Fruit fly (Drosophila melanogaster) whole organism, embryonic: ENCODE data around the gene MED18.

Experiments
- Adf1 ChIP-seq: fragments of 200-800 bp; sonication (Bioruptor generic); IDR thresholded peaks from 2 replicates; pipeline ENCODE4 v1.3.6; 2022; ENCODE audit warnings: missing biosample characterization, missing genetic modification characterization
- Aef1 ChIP-seq: fragments of 200-800 bp; sonication (Bioruptor generic); IDR thresholded peaks from 3 replicates; pipeline ENCODE4 v1.3.6; 2022; ENCODE audit warnings: missing biosample characterization, missing genetic modification characterization
- Atf-2 ChIP-seq: fragments of 200-800 bp; sonication (Bioruptor generic); optimal IDR thresholded peaks from 2 replicates; lab custom pipeline; 2016; ENCODE audit warnings: missing biosample characterization, missing genetic modification characterization
- CG11560 ChIP-seq: fragments of 200-800 bp; sonication (Bioruptor generic); IDR thresholded peaks from 3 replicates; pipeline ENCODE4 v1.3.6; 2022; ENCODE audit warnings: missing biosample characterization, missing genetic modification characterization
- CG12769 ChIP-seq: fragments of 200-800 bp; sonication (Bioruptor generic); optimal IDR thresholded peaks from 2 replicates; lab custom pipeline; 2019; ENCODE audit warnings: missing biosample characterization, mild to moderate bottlenecking, missing genetic modification characterization, moderate library complexity
- CG13624 ChIP-seq: fragments of 200-800 bp; sonication (Bioruptor generic); optimal IDR thresholded peaks from 2 replicates; lab custom pipeline; 2016; ENCODE audit warnings: missing biosample characterization, missing genetic modification characterization
- CG13775 ChIP-seq: fragments of 200-800 bp; sonication (Bioruptor generic); optimal IDR thresholded peaks from 3 replicates; lab custom pipeline; 2017; ENCODE audit warnings: missing biosample characterization, mild to moderate bottlenecking, missing genetic modification characterization
- CG2202 ChIP-seq: fragments of 200-800 bp; sonication (Bioruptor generic); optimal IDR thresholded peaks from 2 replicates; lab custom pipeline; 2018; ENCODE audit warnings: missing biosample characterization, mild to moderate bottlenecking, missing genetic modification characterization
- CG31441 ChIP-seq: fragments of 200-800 bp; sonication (Bioruptor generic); IDR thresholded peaks from 2 replicates; pipeline ENCODE4 v1.3.6; 2022; ENCODE audit warnings: missing biosample characterization, missing genetic modification characterization
- CG4424 ChIP-seq: fragments of 200-800 bp; sonication (Bioruptor generic); optimal IDR thresholded peaks from 3 replicates; lab custom pipeline; 2016; ENCODE audit warnings: missing biosample characterization, missing genetic modification characterization
- CG5245 ChIP-seq: fragments of 200-800 bp; sonication (Bioruptor generic); optimal IDR thresholded peaks from 3 replicates; lab custom pipeline; 2016; ENCODE audit warnings: missing biosample characterization, missing genetic modification characterization
- CG8281 ChIP-seq: fragments of 200-800 bp; sonication (Bioruptor generic); optimal IDR thresholded peaks from 2 replicates; lab custom pipeline; 2018; ENCODE audit warnings: missing biosample characterization, mild to moderate bottlenecking, missing genetic modification characterization, moderate library complexity
- CG9727 ChIP-seq: fragments of 200-800 bp; sonication (Bioruptor generic); optimal IDR thresholded peaks from 3 replicates; lab custom pipeline; 2017; ENCODE audit warnings: missing biosample characterization, mild to moderate bottlenecking, missing genetic modification characterization
- Dip2 ChIP-seq: fragments of 200-800 bp; sonication (Bioruptor generic); IDR thresholded peaks from 2 replicates; pipeline ENCODE4 v1.3.6; 2022; ENCODE audit warnings: missing biosample characterization, missing genetic modification characterization
- Doc3 ChIP-seq: fragments of 200-800 bp; sonication (Bioruptor generic); IDR thresholded peaks from 3 replicates; pipeline ENCODE4 v1.3.6; 2022; ENCODE audit warnings: missing biosample characterization, missing genetic modification characterization; ENCODE audit not compliant: partially characterized antibody
- Drgx ChIP-seq: fragments of 200-800 bp; sonication (Bioruptor generic); IDR thresholded peaks from 2 replicates; pipeline ENCODE4 v1.3.6; 2022; ENCODE audit warnings: missing biosample characterization, missing genetic modification characterization
- E2f1 ChIP-seq: fragments of 200-800 bp; sonication (Bioruptor generic); IDR thresholded peaks from 2 replicates; pipeline ENCODE4 v1.3.6; 2022; ENCODE audit warnings: missing biosample characterization, missing genetic modification characterization
- Elba2 ChIP-seq: fragments of 200-800 bp; sonication (Bioruptor generic); optimal IDR thresholded peaks from 3 replicates; lab custom pipeline; 2016; ENCODE audit warnings: missing biosample characterization, missing genetic modification characterization
- Gsc ChIP-seq: fragments of 200-800 bp; sonication (Bioruptor generic); IDR thresholded peaks from 2 replicates; pipeline ENCODE4 v1.3.6; 2022; ENCODE audit warnings: missing biosample characterization, missing genetic modification characterization
- Hmx ChIP-seq: fragments of 200-800 bp; sonication (Bioruptor generic); optimal IDR thresholded peaks from 2 replicates; lab custom pipeline; 2016; ENCODE audit warnings: missing biosample characterization, missing genetic modification characterization
- NC2β ChIP-seq: fragments of 200-800 bp; sonication (Bioruptor generic); optimal IDR thresholded peaks from 2 replicates; lab custom pipeline; 2016; ENCODE audit warnings: missing biosample characterization, missing genetic modification characterization
- Spps ChIP-seq: fragments of 200-800 bp; sonication (Bioruptor generic); optimal IDR thresholded peaks from 2 replicates; lab custom pipeline; 2018; ENCODE audit warnings: missing biosample characterization, mild to moderate bottlenecking, missing genetic modification characterization
- Taf1 ChIP-seq: fragments of 200-800 bp; sonication (Bioruptor generic); IDR thresholded peaks from 2 replicates; pipeline ENCODE4 v1.3.6; 2022; ENCODE audit warnings: missing biosample characterization, missing genetic modification characterization
- Xrp1 ChIP-seq: fragments of 200-800 bp; sonication (Bioruptor generic); IDR thresholded peaks from 2 replicates; pipeline ENCODE4 v1.3.6; 2022; ENCODE audit warnings: missing biosample characterization, missing genetic modification characterization
- YL-1 ChIP-seq: fragments of 200-800 bp; sonication (Bioruptor generic); optimal IDR thresholded peaks from 3 replicates; lab custom pipeline; 2017; ENCODE audit warnings: missing biosample characterization, mild to moderate bottlenecking, missing genetic modification characterization
- al ChIP-seq: fragments of 200-800 bp; sonication (Bioruptor generic); IDR thresholded peaks from 2 replicates; pipeline ENCODE4 v1.3.6; 2022; ENCODE audit warnings: missing biosample characterization, missing genetic modification characterization
- bigmax ChIP-seq: fragments of 200-800 bp; sonication (Bioruptor generic); optimal IDR thresholded peaks from 2 replicates; lab custom pipeline; 2018; ENCODE audit warnings: missing biosample characterization, mild to moderate bottlenecking, missing genetic modification characterization
- br ChIP-seq: fragments of >200 bp; optimal IDR thresholded peaks from 2 replicates; lab custom pipeline; 2017
- dm ChIP-seq: fragments of 200-800 bp; sonication (Bioruptor generic); optimal IDR thresholded peaks from 3 replicates; lab custom pipeline; 2016; ENCODE audit warnings: missing biosample characterization, missing genetic modification characterization
- eve ChIP-seq, 2 experiments: fragments of >200 bp; optimal IDR thresholded peaks; 2 replicates each; lab custom pipeline; 2017; ENCODE audit warnings: missing biosample characterization in 2 of 2, missing genetic modification characterization in 2 of 2
- fd64A ChIP-seq: fragments of 200-800 bp; sonication (Bioruptor generic); optimal IDR thresholded peaks from 3 replicates; lab custom pipeline; 2018; ENCODE audit warnings: missing biosample characterization, mild to moderate bottlenecking, missing genetic modification characterization
- fu2 ChIP-seq: fragments of 200-800 bp; sonication (Bioruptor generic); optimal IDR thresholded peaks from 2 replicates; lab custom pipeline; 2016; ENCODE audit warnings: missing biosample characterization, missing genetic modification characterization
- gcm ChIP-seq: fragments of 200-800 bp; sonication (Bioruptor generic); optimal IDR thresholded peaks from 2 replicates; lab custom pipeline; 2019; ENCODE audit warnings: missing biosample characterization, mild to moderate bottlenecking, missing genetic modification characterization, moderate library complexity
- gem ChIP-seq: fragments of 200-800 bp; sonication (Bioruptor generic); optimal IDR thresholded peaks from 2 replicates; lab custom pipeline; 2019; ENCODE audit warnings: missing biosample characterization, mild to moderate bottlenecking, missing genetic modification characterization, moderate library complexity
- hth ChIP-seq: fragments of >200 bp; optimal IDR thresholded peaks from 2 replicates; lab custom pipeline; 2017; ENCODE audit warnings: inconsistent platforms
- jing ChIP-seq: fragments of 200-800 bp; sonication (Bioruptor generic); optimal IDR thresholded peaks from 2 replicates; lab custom pipeline; 2018; ENCODE audit warnings: missing biosample characterization, mild to moderate bottlenecking, missing genetic modification characterization
- lab ChIP-seq: fragments of 200-800 bp; sonication (Bioruptor generic); optimal IDR thresholded peaks from 3 replicates; lab custom pipeline; 2017; ENCODE audit warnings: missing biosample characterization, missing genetic modification characterization, mild to moderate bottlenecking, moderate library complexity, missing genetic modification reagents
- pan ChIP-seq, 4 experiments: fragments of >200 bp in 3 of 4; fragments of 200-800 bp in 1 of 4; sonication (Bioruptor generic) in 1 of 4; optimal IDR thresholded peaks in 3 of 4; IDR thresholded peaks in 1 of 4; 2 replicates each; pipeline versions ENCODE4 v1.3.6 to Lab custom; 2017 to 2022; ENCODE audit warnings: missing biosample characterization in 2 of 4, missing genetic modification characterization in 2 of 4, mixed read lengths in 1 of 4
- pfk ChIP-seq: fragments of 200-800 bp; sonication (Bioruptor generic); optimal IDR thresholded peaks from 2 replicates; lab custom pipeline; 2018; ENCODE audit warnings: missing biosample characterization, mild to moderate bottlenecking, missing genetic modification characterization, moderate library complexity
- phol ChIP-seq: fragments of 200-800 bp; sonication (Bioruptor generic); optimal IDR thresholded peaks from 3 replicates; lab custom pipeline; 2018; ENCODE audit warnings: missing biosample characterization, mild to moderate bottlenecking, missing genetic modification characterization, moderate library complexity
- pita ChIP-seq: fragments of 200-800 bp; sonication (Bioruptor generic); optimal IDR thresholded peaks from 2 replicates; lab custom pipeline; 2017; ENCODE audit warnings: missing biosample characterization, mild to moderate bottlenecking, missing genetic modification characterization
- prd ChIP-seq, 3 experiments: fragments of >200 bp in 2 of 3; fragments of 200-800 bp in 1 of 3; sonication (Bioruptor generic) in 1 of 3; optimal IDR thresholded peaks in 2 of 3; IDR thresholded peaks in 1 of 3; 2 replicates in 2 of 3; 3 replicates in 1 of 3; pipeline versions ENCODE4 v1.3.6 to Lab custom; 2017 to 2022; ENCODE audit warnings: missing biosample characterization in 1 of 3, missing genetic modification characterization in 1 of 3
- pros ChIP-seq: fragments of 200-800 bp; sonication (Bioruptor generic); optimal IDR thresholded peaks from 3 replicates; lab custom pipeline; 2019; ENCODE audit warnings: missing biosample characterization, mild to moderate bottlenecking, missing genetic modification characterization, moderate library complexity
- repo ChIP-seq: fragments of 200-800 bp; sonication (Bioruptor generic); optimal IDR thresholded peaks from 2 replicates; lab custom pipeline; 2016; ENCODE audit warnings: missing biosample characterization, missing genetic modification characterization
- slp2 ChIP-seq: fragments of 200-800 bp; sonication (Bioruptor generic); optimal IDR thresholded peaks from 2 replicates; lab custom pipeline; 2016; ENCODE audit warnings: missing biosample characterization, missing genetic modification characterization
- toy ChIP-seq: fragments of 200-800 bp; sonication (Bioruptor generic); IDR thresholded peaks from 2 replicates; pipeline ENCODE4 v1.3.6; 2022; ENCODE audit warnings: missing biosample characterization, missing genetic modification characterization
- trem ChIP-seq: fragments of 200-800 bp; optimal IDR thresholded peaks from 3 replicates; lab custom pipeline; 2019; ENCODE audit warnings: missing biosample characterization, mild to moderate bottlenecking, missing genetic modification characterization, moderate library complexity
- wek ChIP-seq: fragments of 200-800 bp; sonication (Bioruptor generic); optimal IDR thresholded peaks from 3 replicates; lab custom pipeline; 2018; ENCODE audit warnings: missing biosample characterization, mild to moderate bottlenecking, missing genetic modification characterization, moderate library complexity

Gene MED18

DNA sequence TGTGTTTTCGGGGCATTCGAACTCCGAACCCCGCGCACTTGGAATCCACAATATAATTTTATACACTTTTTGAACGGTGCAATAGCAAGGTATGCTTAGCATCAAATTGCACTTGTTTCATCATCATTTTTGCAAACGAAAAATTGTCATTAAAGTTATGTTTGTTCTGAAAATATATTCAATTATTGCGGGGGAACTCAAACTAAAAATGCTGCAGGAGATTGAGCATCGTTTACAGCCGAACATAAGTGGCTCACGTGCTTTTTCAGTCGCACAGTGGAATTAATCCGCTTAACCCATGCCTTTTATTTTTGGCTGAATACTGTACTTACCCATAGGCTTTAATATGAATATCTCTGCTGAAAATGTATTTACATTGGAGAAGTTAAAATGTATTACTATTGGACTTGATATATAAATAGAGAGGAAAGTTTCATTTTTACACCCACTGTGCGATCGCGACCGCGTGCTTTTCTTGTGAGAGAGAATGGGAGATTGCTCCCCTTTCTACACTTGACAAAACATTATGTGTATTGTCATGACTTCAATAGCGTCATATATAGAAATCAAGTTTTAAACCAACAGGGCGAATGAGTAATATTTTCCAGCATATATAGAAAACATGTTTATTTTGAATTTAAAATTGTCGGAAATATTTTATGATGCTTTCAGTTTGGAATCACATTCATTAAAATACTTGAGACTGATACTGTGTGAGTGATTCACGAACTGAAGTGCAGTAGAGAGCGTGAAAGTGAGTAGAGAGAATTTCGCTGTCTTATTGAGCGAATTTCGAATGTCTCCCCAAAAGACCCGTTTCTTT is 35.1 kb upstream of the MED18 start (continued):
- TF ChIP-seq gcm (peak; percentile 94), YL-1 (GFP tag; lab: Kevin White, UChicago) (peak; percentile 78), CG2202 (tag; lab: Kevin White, UChicago) (peak; percentile 73), Gsc (GFP tag; lab: Robert Waterston, UW) (peak; percentile 89), Taf1 (GFP tag; lab: Robert Waterston, UW) (peak; percentile 93), Doc3 (no peak), CG11560 (peak; percentile 86), Dip2 (GFP tag; lab: Robert Waterston, UW) (peak; percentile 59; the same call in 1 of the 2 replicates), pros (peak; percentile 35), NC2β (GFP tag; lab: Kevin White, UChicago) (peak; percentile 90), phol (tag; lab: Kevin White, UChicago) (peak; percentile 94), Adf1 (GFP tag; lab: Robert Waterston, UW) (peak; percentile 81), Aef1 (GFP tag; lab: Robert Waterston, UW) (peak; percentile 96), trem (peak; percentile 89), CG4424 (GFP tag; lab: Kevin White, UChicago) (peak; percentile 93), Drgx (GFP tag; lab: Robert Waterston, UW) (peak; percentile 99), lab (GFP tag; lab: Kevin White, UChicago) (peak; percentile 98), hth (lab: Kevin White, UChicago) (no peak), Hmx (GFP tag; lab: Kevin White, UChicago) (peak; percentile 89), CG31441 (GFP tag; lab: Robert Waterston, UW) (peak; percentile 97), CG9727 (GFP tag; lab: Kevin White, UChicago) (peak; percentile 94), pita (no peak), eve (GFP tag; optimal IDR thresholded peaks at IDR 0.05; lab: Kevin White, UChicago) (peak in 1 of 2 experiments; percentile 98), CG13775 (GFP tag; lab: Kevin White, UChicago) (peak; percentile 92), bigmax (peak; percentile 61), CG8281 (peak; percentile 81), repo (GFP tag; lab: Kevin White, UChicago) (peak; percentile 90), Atf-2 (GFP tag; lab: Kevin White, UChicago) (peak; percentile 93), pfk (peak; percentile 37), dm (GFP tag; lab: Kevin White, UChicago) (peak; percentile 97), Elba2 (GFP tag; lab: Kevin White, UChicago) (no peak), fu2 (peak; percentile 93), fd64A (GFP tag; lab: Kevin White, UChicago) (peak; percentile 85), wek (GFP tag; lab: Kevin White, UChicago) (peak; percentile 89), CG5245 (GFP tag; lab: Kevin White, UChicago) (peak; percentile 86), Spps (tag; lab: Kevin White, UChicago) (peak; percentile 68), toy (GFP tag; lab: Robert Waterston, UW) (peak; percentile 90), jing (GFP tag; lab: Kevin White, UChicago) (peak; percentile 91), pan (optimal IDR thresholded peaks at IDR 0.05; lab: Kevin White, UChicago) (no peak), pan (GFP tag; optimal IDR thresholded peaks at IDR 0.05 in 1 of 2, IDR thresholded peaks at IDR 0.05 in 1 of 2) (peak in 1 of 2 experiments; percentile 98), al (peak; percentile 95), Xrp1 (GFP tag; lab: Robert Waterston, UW) (peak; percentile 97), slp2 (GFP tag; lab: Kevin White, UChicago) (peak; percentile 86), CG12769 (tag; lab: Kevin White, UChicago) (peak; percentile 99), E2f1 (GFP tag; lab: Robert Waterston, UW) (peak; percentile 96), gem (tag; lab: Kevin White, UChicago) (peak; percentile 97), CG13624 (GFP tag; lab: Kevin White, UChicago) (peak; percentile 95), br (lab: Kevin White, UChicago) (no peak), prd (optimal IDR thresholded peaks at IDR 0.05; lab: Kevin White, UChicago) (no peak), prd (GFP tag; IDR thresholded peaks at IDR 0.05; lab: Robert Waterston, UW) (peak; percentile 97)
